Fruit fly (Drosophila melanogaster) whole organism, embryonic: Measurements from ENCODE around the gene CG33927.

ENCODE experiments used
- Asciz ChIP-seq: fragments of 200-800 bp; sonication (Bioruptor generic); optimal IDR thresholded peaks from 2 replicates; lab custom pipeline; 2017; ENCODE audit warnings: missing biosample characterization, mild to moderate bottlenecking, missing genetic modification characterization, missing genetic modification reagents
- Blimp-1 ChIP-seq: fragments of 200-800 bp; sonication (Bioruptor generic); optimal IDR thresholded peaks from 3 replicates; lab custom pipeline; 2018; ENCODE audit warnings: missing biosample characterization, missing genetic modification characterization, mild to moderate bottlenecking, moderate library complexity, missing genetic modification reagents
- CG10147 ChIP-seq: fragments of 200-800 bp; sonication (Bioruptor generic); optimal IDR thresholded peaks from 2 replicates; lab custom pipeline; 2019; ENCODE audit warnings: missing biosample characterization, mild to moderate bottlenecking, missing genetic modification characterization, moderate library complexity
- CG10462 ChIP-seq: fragments of 200-800 bp; sonication (Bioruptor generic); optimal IDR thresholded peaks from 2 replicates; lab custom pipeline; 2016; ENCODE audit warnings: missing biosample characterization, missing genetic modification characterization
- CG11504 ChIP-seq: fragments of 200-800 bp; sonication (Bioruptor generic); optimal IDR thresholded peaks from 3 replicates; lab custom pipeline; 2019; ENCODE audit warnings: missing biosample characterization, mild to moderate bottlenecking, missing genetic modification characterization, moderate library complexity
- CG14710 ChIP-seq: fragments of 200-800 bp; sonication (Bioruptor generic); optimal IDR thresholded peaks from 3 replicates; lab custom pipeline; 2019; ENCODE audit warnings: missing biosample characterization, mild to moderate bottlenecking, missing genetic modification characterization, moderate library complexity
- CG15601 ChIP-seq: fragments of 200-800 bp; sonication (Bioruptor generic); optimal IDR thresholded peaks from 3 replicates; lab custom pipeline; 2019; ENCODE audit warnings: missing biosample characterization, mild to moderate bottlenecking, missing genetic modification characterization, moderate library complexity
- CG17186 ChIP-seq: fragments of 200-800 bp; sonication (Bioruptor generic); optimal IDR thresholded peaks from 3 replicates; lab custom pipeline; 2017; ENCODE audit warnings: missing biosample characterization, missing genetic modification reagents, missing genetic modification characterization
- CG18011 ChIP-seq: fragments of 200-800 bp; sonication (Bioruptor generic); optimal IDR thresholded peaks from 2 replicates; lab custom pipeline; 2017; ENCODE audit warnings: missing biosample characterization, missing genetic modification characterization, mild to moderate bottlenecking, moderate library complexity, missing genotype
- CG18599 ChIP-seq: fragments of 200-800 bp; sonication (Bioruptor generic); optimal IDR thresholded peaks from 3 replicates; lab custom pipeline; 2017; ENCODE audit warnings: missing biosample characterization, missing genetic modification characterization, mild to moderate bottlenecking, moderate library complexity, missing genetic modification reagents
- CG2678 ChIP-seq: fragments of 200-800 bp; sonication (Bioruptor generic); optimal IDR thresholded peaks from 3 replicates; lab custom pipeline; 2019; ENCODE audit warnings: missing biosample characterization, mild to moderate bottlenecking, missing genetic modification characterization, moderate library complexity
- CG30403 ChIP-seq: fragments of 200-800 bp; sonication (Bioruptor generic); optimal IDR thresholded peaks from 3 replicates; lab custom pipeline; 2016; ENCODE audit warnings: missing biosample characterization, missing genetic modification characterization
- CG3838 ChIP-seq: fragments of 200-800 bp; sonication (Bioruptor generic); optimal IDR thresholded peaks from 3 replicates; lab custom pipeline; 2016; ENCODE audit warnings: missing biosample characterization, missing genetic modification characterization
- CG6854 ChIP-seq: fragments of 200-800 bp; sonication (Bioruptor generic); optimal IDR thresholded peaks from 3 replicates; lab custom pipeline; 2017; ENCODE audit warnings: missing biosample characterization, mild to moderate bottlenecking, missing genetic modification characterization
- CG7839 ChIP-seq: fragments of 200-800 bp; sonication (Bioruptor generic); optimal IDR thresholded peaks from 3 replicates; lab custom pipeline; 2018; ENCODE audit warnings: missing biosample characterization, mild to moderate bottlenecking, missing genetic modification characterization, moderate library complexity
- CG9727 ChIP-seq: fragments of 200-800 bp; sonication (Bioruptor generic); optimal IDR thresholded peaks from 3 replicates; lab custom pipeline; 2017; ENCODE audit warnings: missing biosample characterization, mild to moderate bottlenecking, missing genetic modification characterization
- D ChIP-seq, 2 experiments: fragments of 200-800 bp in 1 of 2; fragments of >200 bp in 1 of 2; sonication (Bioruptor generic) in 1 of 2; optimal IDR thresholded peaks; 2 replicates in 1 of 2; 3 replicates in 1 of 2; lab custom pipeline; 2017; ENCODE audit warnings: mild to moderate bottlenecking in 1 of 2, missing biosample characterization in 1 of 2, missing genetic modification characterization in 1 of 2, missing genetic modification reagents in 1 of 2
- D19A ChIP-seq: fragments of 200-800 bp; optimal IDR thresholded peaks from 3 replicates; lab custom pipeline; 2019; ENCODE audit warnings: missing biosample characterization, mild to moderate bottlenecking, missing genetic modification characterization, moderate library complexity
- Elba2 ChIP-seq: fragments of 200-800 bp; sonication (Bioruptor generic); optimal IDR thresholded peaks from 3 replicates; lab custom pipeline; 2016; ENCODE audit warnings: missing biosample characterization, missing genetic modification characterization
- HLH4C ChIP-seq: fragments of 200-800 bp; sonication (Bioruptor generic); IDR thresholded peaks from 3 replicates; pipeline ENCODE4 v1.3.6; 2022; ENCODE audit warnings: missing biosample characterization, missing genetic modification characterization; ENCODE audit not compliant: partially characterized antibody
- Kr ChIP-seq: fragments of 200-800 bp; sonication (Bioruptor generic); optimal IDR thresholded peaks from 2 replicates; lab custom pipeline; 2017; ENCODE audit warnings: missing biosample characterization, mild to moderate bottlenecking, missing genetic modification characterization
- Opbp ChIP-seq: fragments of 200-800 bp; sonication (Bioruptor generic); IDR thresholded peaks from 3 replicates; pipeline ENCODE4 v1.3.6; 2022; ENCODE audit warnings: missing biosample characterization, missing genetic modification characterization; ENCODE audit not compliant: partially characterized antibody
- Tbp ChIP-seq: fragments of >200 bp; optimal IDR thresholded peaks from 2 replicates; lab custom pipeline; 2018; ENCODE audit warnings: missing biosample characterization, missing genetic modification characterization
- Vsx1 ChIP-seq: fragments of 200-800 bp; sonication (Bioruptor generic); optimal IDR thresholded peaks from 2 replicates; lab custom pipeline; 2017; ENCODE audit warnings: missing biosample characterization, mild to moderate bottlenecking, missing genetic modification characterization, missing genetic modification reagents
- YL-1 ChIP-seq: fragments of 200-800 bp; sonication (Bioruptor generic); optimal IDR thresholded peaks from 3 replicates; lab custom pipeline; 2017; ENCODE audit warnings: missing biosample characterization, mild to moderate bottlenecking, missing genetic modification characterization
- ash1 ChIP-seq: fragments of 200-800 bp; sonication (Bioruptor generic); optimal IDR thresholded peaks from 2 replicates; lab custom pipeline; 2018; ENCODE audit warnings: missing biosample characterization, mild to moderate bottlenecking, missing genetic modification characterization
- bcd ChIP-seq: fragments of 200-800 bp; sonication (Bioruptor generic); optimal IDR thresholded peaks from 2 replicates; lab custom pipeline; 2017; ENCODE audit warnings: missing biosample characterization, mild to moderate bottlenecking, missing genetic modification characterization
- bsh ChIP-seq, 2 experiments: fragments of 200-800 bp; sonication (Bioruptor generic); optimal IDR thresholded peaks; 2 replicates each; lab custom pipeline; 2017 to 2018; ENCODE audit warnings: mild to moderate bottlenecking in 2 of 2, missing biosample characterization in 2 of 2, missing genetic modification characterization in 2 of 2, moderate library complexity in 1 of 2
- chif ChIP-seq, 2 experiments: fragments of 200-800 bp; sonication (Bioruptor generic); optimal IDR thresholded peaks; 3 replicates each; lab custom pipeline; 2016; ENCODE audit warnings: missing biosample characterization in 2 of 2, missing genetic modification characterization in 2 of 2
- chinmo ChIP-seq: fragments of 200-800 bp; sonication (Bioruptor generic); IDR thresholded peaks from 4 replicates; pipeline ENCODE4 v1.3.6; 2022; ENCODE audit warnings: missing biosample characterization, missing genetic modification characterization; ENCODE audit not compliant: partially characterized antibody
- dm ChIP-seq: fragments of 200-800 bp; sonication (Bioruptor generic); optimal IDR thresholded peaks from 3 replicates; lab custom pipeline; 2016; ENCODE audit warnings: missing biosample characterization, missing genetic modification characterization
- eve ChIP-seq, 2 experiments: fragments of >200 bp; optimal IDR thresholded peaks; 2 replicates each; lab custom pipeline; 2017; ENCODE audit warnings: missing biosample characterization in 2 of 2, missing genetic modification characterization in 2 of 2
- hkb ChIP-seq, 2 experiments: fragments of 200-800 bp in 1 of 2; fragments of >200 bp in 1 of 2; sonication (Bioruptor generic) in 1 of 2; IDR thresholded peaks in 1 of 2; optimal IDR thresholded peaks in 1 of 2; 2 replicates each; pipeline versions ENCODE4 v1.3.6 to Lab custom; 2017 to 2022; ENCODE audit warnings: missing biosample characterization in 1 of 2, missing genetic modification characterization in 1 of 2
- ken ChIP-seq: fragments of 200-800 bp; sonication (Bioruptor generic); IDR thresholded peaks from 3 replicates; pipeline ENCODE4 v1.3.6; 2022; ENCODE audit warnings: missing biosample characterization, missing genetic modification characterization
- lola ChIP-seq, 3 experiments: fragments of >200 bp in 2 of 3; fragments of 200-800 bp in 1 of 3; sonication (Bioruptor generic) in 1 of 3; optimal IDR thresholded peaks; 2 replicates each; lab custom pipeline; 2017 to 2019; ENCODE audit warnings: missing biosample characterization in 3 of 3, missing genetic modification characterization in 3 of 3, mild to moderate bottlenecking in 1 of 3, moderate library complexity in 1 of 3
- nau ChIP-seq: fragments of 200-800 bp; sonication (Bioruptor generic); optimal IDR thresholded peaks from 3 replicates; lab custom pipeline; 2017; ENCODE audit warnings: missing biosample characterization, mild to moderate bottlenecking, missing genetic modification characterization, missing genetic modification reagents
- p53 ChIP-seq: fragments of 200-800 bp; sonication (Bioruptor generic); optimal IDR thresholded peaks from 2 replicates; lab custom pipeline; 2016; ENCODE audit warnings: missing biosample characterization, missing genetic modification characterization
- peb ChIP-seq: fragments of 200-800 bp; sonication (Bioruptor generic); IDR thresholded peaks from 2 replicates; pipeline ENCODE4 v1.3.6; 2022; ENCODE audit warnings: missing biosample characterization, missing genetic modification characterization
- pnt ChIP-seq: fragments of 200-800 bp; sonication (Bioruptor generic); optimal IDR thresholded peaks from 3 replicates; lab custom pipeline; 2016; ENCODE audit warnings: missing biosample characterization, missing genetic modification characterization
- sna ChIP-seq: fragments of 200-800 bp; sonication (Bioruptor generic); IDR thresholded peaks from 2 replicates; pipeline ENCODE4 v1.3.6; 2022; ENCODE audit warnings: missing biosample characterization, missing genetic modification characterization; ENCODE audit not compliant: partially characterized antibody
- sqz ChIP-seq: fragments of 200-800 bp; sonication (Bioruptor generic); optimal IDR thresholded peaks from 3 replicates; lab custom pipeline; 2018; ENCODE audit warnings: missing biosample characterization, mild to moderate bottlenecking, missing genetic modification characterization

CG33927 gene

dm6 chr3R:4739492-4740431 is 49.4 kb upstream of the CG33927 start (continued):
- TF ChIP-seq CG15601: peak; percentile 73
- TF ChIP-seq Elba2 (GFP tag; lab: Kevin White, UChicago): peak; percentile 96
- TF ChIP-seq, all 482 proteins: peak for 272

- TF ChIP-seq D (optimal IDR thresholded peaks at IDR 0.05; lab: Kevin White, UChicago) (no peak), D (GFP tag; optimal IDR thresholded peaks at IDR 0.05; lab: Kevin White, UChicago) (no peak), Vsx1 (GFP tag; lab: Kevin White, UChicago) (peak; percentile 36), YL-1 (peak; percentile 19), CG18599 (GFP tag; lab: Kevin White, UChicago) (no peak), Kr (GFP tag; lab: Kevin White, UChicago) (no peak), sqz (GFP tag; lab: Kevin White, UChicago) (peak; percentile 70), chinmo (GFP tag; lab: Robert Waterston, UW) (no peak), CG10147 (peak; percentile 11), eve (GFP tag; optimal IDR thresholded peaks at IDR 0.05; lab: Kevin White, UChicago) (peak in 1 of 2 experiments; percentile 90)
Observed at dm6 chr3R:4739192-4739491, 48.7 kb upstream of the CG33927 start.

dm6 chr3R:4738494-4739191 is 48.2 kb upstream of the CG33927 start:
- TF ChIP-seq Asciz (GFP tag; lab: Kevin White, UChicago): peak; percentile 11
- peak; percentile 34 for TF ChIP-seq CG11504 (tag; lab: Kevin White, UChicago)
- no peak for TF ChIP-seq ash1 (GFP tag; lab: Kevin White, UChicago)
- no peak for TF ChIP-seq nau (GFP tag; lab: Kevin White, UChicago)
- TF ChIP-seq CG2678: peak; percentile 21
- no peak for TF ChIP-seq p53
- TF ChIP-seq bcd (GFP tag; lab: Kevin White, UChicago): no peak
- TF ChIP-seq ken (GFP tag; lab: Robert Waterston, UW): no peak
- no peak for TF ChIP-seq chif (GFP tag; optimal IDR thresholded peaks at IDR 0.05; lab: Kevin White, UChicago)
- no peak for TF ChIP-seq CG17186 (GFP tag; lab: Kevin White, UChicago)
- peak; percentile 30 for TF ChIP-seq D19A (tag; lab: Kevin White, UChicago)
- peak; percentile 12 for TF ChIP-seq CG30403 (GFP tag; lab: Kevin White, UChicago)
- peak; percentile 1 for TF ChIP-seq CG10462
- TF ChIP-seq Opbp (GFP tag; lab: Robert Waterston, UW): no peak
- TF ChIP-seq bsh (GFP tag; optimal IDR thresholded peaks at IDR 0.05; lab: Kevin White, UChicago): peak in 1 of 2 experiments; percentile 10
- peak; percentile 2 for TF ChIP-seq Blimp-1 (GFP tag; lab: Kevin White, UChicago)
- peak in 1 of 2 experiments; percentile 26 for TF ChIP-seq eve (GFP tag; optimal IDR thresholded peaks at IDR 0.05; lab: Kevin White, UChicago)
- TF ChIP-seq CG18011 (GFP tag; lab: Kevin White, UChicago): no peak
- TF ChIP-seq CG3838 (GFP tag; lab: Kevin White, UChicago): no peak
- TF ChIP-seq sna (GFP tag; lab: Robert Waterston, UW): no peak
- TF ChIP-seq CG9727 (GFP tag; lab: Kevin White, UChicago): no peak
- no peak for TF ChIP-seq HLH4C (GFP tag; lab: Robert Waterston, UW)
- TF ChIP-seq CG14710: peak; percentile 27
- TF ChIP-seq dm (GFP tag; lab: Kevin White, UChicago): no peak
- TF ChIP-seq hkb (optimal IDR thresholded peaks at IDR 0.05; lab: Kevin White, UChicago): no peak
- no peak for TF ChIP-seq hkb (GFP tag; IDR thresholded peaks at IDR 0.05; lab: Robert Waterston, UW)
- peak in 1 of 3 experiments; percentile 33 for TF ChIP-seq lola (GFP tag; optimal IDR thresholded peaks at IDR 0.05; lab: Kevin White, UChicago)
- no peak for TF ChIP-seq pnt
- TF ChIP-seq CG7839 (tag; lab: Kevin White, UChicago): peak; percentile 16
- no peak for TF ChIP-seq Tbp (GFP tag; lab: Kevin White, UChicago)
- no peak for TF ChIP-seq CG6854 (GFP tag; lab: Kevin White, UChicago)
- TF ChIP-seq peb (GFP tag; lab: Robert Waterston, UW): no peak
- TF ChIP-seq Elba2 (GFP tag; lab: Kevin White, UChicago): no peak
